Worm (Caenorhabditis elegans): ENCODE results near the gene C49C8.1.

The C49C8.1 gene

ce11 chrIV:8627328-8627727, 27.1 kb upstream of the C49C8.1 start, which contains the start of gene F42A9.11:
Gene F42A9.11, plus strand, starts transcription at chrIV:8627637.
- TF ChIP-seq nhr-237 (tag; optimal IDR thresholded peaks at IDR 0.05) (no peak), zag-1 (tag; optimal IDR thresholded peaks at IDR 0.05) (no peak), daf-12 (tag; optimal IDR thresholded peaks at IDR 0.05) (no peak), nhr-23 (tag; optimal IDR thresholded peaks at IDR 0.05) (no peak), nhr-43 (tag; optimal IDR thresholded peaks at IDR 0.05; ENCODE audit: poor library complexity, severe bottlenecking) (peak; percentile 28), ZK546.5 (tag; optimal IDR thresholded peaks at IDR 0.05) (no peak), ceh-16 (tag; optimal IDR thresholded peaks at IDR 0.05) (no peak), ztf-4 (tag; optimal IDR thresholded peaks at IDR 0.05) (no peak), nhr-11 (tag; optimal IDR thresholded peaks at IDR 0.05) (no peak), unc-62 (GFP tag; optimal IDR thresholded peaks at IDR 0.05) (no peak), lin-15B (tag; optimal IDR thresholded peaks at IDR 0.05) (peak; percentile 7), elt-2 (tag; optimal IDR thresholded peaks at IDR 0.05) (no peak), elt-3 (tag; optimal IDR thresholded peaks at IDR 0.05) (no peak), aly-2 (tag; optimal IDR thresholded peaks at IDR 0.05) (no peak), pha-4 (tag; optimal IDR thresholded peaks at IDR 0.05) (peak; percentile 77), egl-5 (tag; optimal IDR thresholded peaks at IDR 0.05) (peak; percentile 15), unc-39 (tag; optimal IDR thresholded peaks at IDR 0.05) (no peak), fkh-2 (tag; optimal IDR thresholded peaks at IDR 0.05) (no peak), egl-27 (tag; optimal IDR thresholded peaks at IDR 0.05) (no peak), R02D3.7 (tag; optimal IDR thresholded peaks at IDR 0.05) (no peak), skn-1 (tag; optimal IDR thresholded peaks at IDR 0.05) (no peak), hmg-11 (tag; optimal IDR thresholded peaks at IDR 0.05) (peak; percentile 45), pqm-1 (tag; optimal IDR thresholded peaks at IDR 0.05) (no peak), lsy-12 (tag; optimal IDR thresholded peaks at IDR 0.05) (no peak), nfya-1 (tag; optimal IDR thresholded peaks at IDR 0.05; ENCODE audit: insufficient read depth) (peak; percentile 61), mdl-1 (tag; optimal IDR thresholded peaks at IDR 0.05) (no peak), nhr-12 (tag; optimal IDR thresholded peaks at IDR 0.05) (no peak), snpc-4 (tag; optimal IDR thresholded peaks at IDR 0.05) (peak; percentile 17), nhr-25 (tag; optimal IDR thresholded peaks at IDR 0.05) (peak; percentile 30), ztf-11 (tag; optimal IDR thresholded peaks at IDR 0.05) (no peak), nhr-67 (tag; optimal IDR thresholded peaks at IDR 0.05) (no peak), tbx-2 (tag; optimal IDR thresholded peaks at IDR 0.05) (no peak), ceh-28 (tag; optimal IDR thresholded peaks at IDR 0.05) (peak; percentile 26), ceh-82 (tag; optimal IDR thresholded peaks at IDR 0.05) (no peak), jun-1 (tag; optimal IDR thresholded peaks at IDR 0.05) (no peak), mml-1 (tag; optimal IDR thresholded peaks at IDR 0.05) (no peak), fkh-10 (GFP tag; optimal IDR thresholded peaks at IDR 0.05) (no peak), nhr-28 (tag; optimal IDR thresholded peaks at IDR 0.05) (no peak), sea-2 (GFP tag; optimal IDR thresholded peaks at IDR 0.05) (no peak), nhr-76 (tag; optimal IDR thresholded peaks at IDR 0.05) (no peak), fos-1 (tag; optimal IDR thresholded peaks at IDR 0.05) (no peak), eor-1 (tag; optimal IDR thresholded peaks at IDR 0.05) (no peak), ceh-9 (tag; optimal IDR thresholded peaks at IDR 0.05) (no peak), lin-39 (tag; optimal IDR thresholded peaks at IDR 0.05) (no peak), ama-1 (optimal IDR thresholded peaks at IDR 0.05) (no peak), elt-1 (tag; optimal IDR thresholded peaks at IDR 0.05) (no peak), nhr-77 (tag; optimal IDR thresholded peaks at IDR 0.05) (no peak)

ce11 chrIV:8628262-8628661, 26.1 kb upstream of the C49C8.1 start:
- TF ChIP-seq fkh-10 (GFP tag; optimal IDR thresholded peaks at IDR 0.05), result peak; percentile 46
- peak; percentile 49 for TF ChIP-seq nhr-25 (tag; optimal IDR thresholded peaks at IDR 0.05)
- no peak for TF ChIP-seq mdl-1 (tag; optimal IDR thresholded peaks at IDR 0.05)

All from whole organism, L3 larva.